Fruit fly (Drosophila melanogaster) whole organism, embryonic: ENCODE results near the gene nerfin-2.
A peak's percentile ranks its signal among the peaks of the same experiment; 100 is the strongest.

ENCODE experiments used
- Atf6 ChIP-seq: fragments of 200-800 bp; sonication (Bioruptor generic); IDR thresholded peaks from 2 replicates; pipeline ENCODE4 v1.3.6; 2022; ENCODE audit warnings: missing biosample characterization, missing genetic modification characterization
- B-H1 ChIP-seq: fragments of 200-800 bp; sonication (Bioruptor generic); IDR thresholded peaks from 3 replicates; pipeline ENCODE4 v1.3.6; 2022; ENCODE audit warnings: missing biosample characterization, missing genetic modification characterization
- BEAF-32 ChIP-seq: fragments of 200-800 bp; sonication (Bioruptor generic); optimal IDR thresholded peaks from 3 replicates; lab custom pipeline; 2017; ENCODE audit warnings: missing biosample characterization, missing genetic modification characterization, mild to moderate bottlenecking, moderate library complexity, missing genetic modification reagents
- CG10274 ChIP-seq: fragments of 200-800 bp; sonication (Bioruptor generic); optimal IDR thresholded peaks from 3 replicates; lab custom pipeline; 2017; ENCODE audit warnings: missing biosample characterization, mild to moderate bottlenecking, missing genetic modification characterization
- CG10979 ChIP-seq: fragments of 200-800 bp; sonication (Bioruptor generic); optimal IDR thresholded peaks from 2 replicates; lab custom pipeline; 2018; ENCODE audit warnings: missing biosample characterization, mild to moderate bottlenecking, missing genetic modification characterization, moderate library complexity
- CG30403 ChIP-seq: fragments of 200-800 bp; sonication (Bioruptor generic); optimal IDR thresholded peaks from 3 replicates; lab custom pipeline; 2016; ENCODE audit warnings: missing biosample characterization, missing genetic modification characterization
- CG8388 ChIP-seq: fragments of 200-800 bp; sonication (Bioruptor generic); optimal IDR thresholded peaks from 2 replicates; lab custom pipeline; 2019; ENCODE audit warnings: missing biosample characterization, mild to moderate bottlenecking, missing genetic modification characterization, moderate library complexity
- CG8944 ChIP-seq: fragments of 200-800 bp; sonication (Bioruptor generic); optimal IDR thresholded peaks from 3 replicates; lab custom pipeline; 2016; ENCODE audit warnings: missing biosample characterization, missing genetic modification characterization
- Dp ChIP-seq: fragments of 200-800 bp; sonication (Bioruptor generic); optimal IDR thresholded peaks from 2 replicates; lab custom pipeline; 2018; ENCODE audit warnings: missing biosample characterization, mild to moderate bottlenecking, missing genetic modification characterization, moderate library complexity
- crol ChIP-seq: fragments of 200-800 bp; sonication (Bioruptor generic); IDR thresholded peaks from 2 replicates; pipeline ENCODE4 v1.3.6; 2022; ENCODE audit warnings: missing biosample characterization, missing genetic modification characterization
- dati ChIP-seq: fragments of 200-800 bp; sonication (Bioruptor generic); IDR thresholded peaks from 2 replicates; pipeline ENCODE4 v1.3.6; 2022; ENCODE audit warnings: missing biosample characterization, missing genetic modification characterization
- disco-r ChIP-seq: fragments of 200-800 bp; sonication (Bioruptor generic); optimal IDR thresholded peaks from 2 replicates; lab custom pipeline; 2016; ENCODE audit warnings: missing biosample characterization, missing genetic modification characterization
- esg ChIP-seq: fragments of 200-800 bp; sonication (Bioruptor generic); conservative IDR thresholded peaks from 2 replicates; pipeline ENCODE4 v1.3.6; 2022; ENCODE audit warnings: missing biosample characterization, missing genetic modification characterization
- mam ChIP-seq: fragments of 200-800 bp; sonication (Bioruptor generic); optimal IDR thresholded peaks from 3 replicates; lab custom pipeline; 2016; ENCODE audit warnings: missing biosample characterization, missing genetic modification characterization

- TF ChIP-seq B-H1 (GFP tag; lab: Robert Waterston, UW) (no peak), CG8944 (no peak), Atf6 (GFP tag; lab: Robert Waterston, UW) (no peak), disco-r (no peak), crol (GFP tag; lab: Robert Waterston, UW) (no peak), CG10979 (no peak), CG30403 (no peak), mam (GFP tag; lab: Kevin White, UChicago) (no peak), dati (GFP tag; lab: Robert Waterston, UW) (no peak), BEAF-32 (no peak), CG10274 (GFP tag; lab: Kevin White, UChicago) (no peak), Dp (no peak), esg (no peak), CG8388 (GFP tag; lab: Kevin White, UChicago) (peak; percentile 90)
Observed at dm6 chr3R:10081469-10082111, 10.7 kb downstream of the nerfin-2 start.
